Worm (Caenorhabditis elegans): Measurements from ENCODE around the gene fbxa-141.

fbxa-141 gene

DNA sequence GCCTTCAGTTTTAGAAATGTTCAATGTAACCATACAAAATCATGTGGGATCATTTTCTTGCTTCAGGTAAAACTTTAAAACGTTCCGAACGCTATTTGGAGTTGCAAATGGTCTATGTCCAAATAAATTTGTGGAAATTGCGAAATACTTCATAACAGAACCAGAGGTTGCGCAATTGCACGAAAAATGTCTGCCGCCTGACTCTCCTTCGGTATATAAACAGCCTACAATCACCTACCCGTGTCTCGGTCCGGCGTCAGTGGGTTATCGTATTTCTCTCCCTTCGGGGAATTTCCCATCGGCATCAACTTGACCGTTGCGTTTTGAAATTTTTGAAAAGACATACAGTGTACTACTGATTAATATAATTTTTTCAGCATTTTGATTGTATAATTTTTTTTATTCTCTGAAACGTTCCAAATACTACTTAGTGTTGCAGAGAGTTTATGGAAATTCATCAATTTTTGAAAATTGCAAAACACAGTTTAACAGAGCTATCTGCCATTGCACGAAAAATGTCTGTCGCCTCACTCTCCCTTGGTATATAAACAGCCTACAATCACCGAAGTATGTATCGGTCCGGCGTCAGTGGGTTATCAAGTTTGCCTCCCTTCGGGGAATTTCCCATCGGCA is 36.0 kb downstream of the fbxa-141 start (continued):
- TF ChIP-seq R02D3.7 (tag; optimal IDR thresholded peaks at IDR 0.05) (no peak), F26F4.8 (GFP tag; conservative IDR thresholded peaks at IDR 0.05) (peak; percentile 58; the same call in 1 of the 2 replicates), spr-1 (tag; optimal IDR thresholded peaks at IDR 0.05) (peak; percentile 41), lir-3 (tag; optimal IDR thresholded peaks at IDR 0.05) (peak; percentile 28), skn-1 (tag; optimal IDR thresholded peaks at IDR 0.05) (no peak), nhr-237 (tag; optimal IDR thresholded peaks at IDR 0.05) (no peak), dmd-9 (GFP tag; IDR thresholded peaks at IDR 0.05) (peak; percentile 56; the same call in 1 of the 2 replicates), F10B5.3 (tag; optimal IDR thresholded peaks at IDR 0.05) (peak; percentile 11), sdz-12 (GFP tag; optimal IDR thresholded peaks at IDR 0.05) (peak; percentile 39), hlh-30 (tag; optimal IDR thresholded peaks at IDR 0.05; ENCODE audit: insufficient read depth) (peak; percentile 61), zip-2 (tag; optimal IDR thresholded peaks at IDR 0.05) (peak; percentile 100), F44E2.7 (GFP tag; IDR thresholded peaks at IDR 0.05) (0 out of 2 replicates have a peak, but pooled peaks have one; percentile 12), nhr-48 (tag; optimal IDR thresholded peaks at IDR 0.05) (peak; percentile 47), Y105C5A.15 (GFP tag; IDR thresholded peaks at IDR 0.05) (0 out of 2 replicates have a peak, but pooled peaks have one; percentile 36), daf-12 (tag; optimal IDR thresholded peaks at IDR 0.05) (no peak), nhr-28 (tag; optimal IDR thresholded peaks at IDR 0.05) (peak; percentile 52)

ce11 chrX:14473740-14474139 is 39.0 kb downstream of the fbxa-141 start, which contains the start of gene M163.5:
TSS of gene M163.5 (plus strand) at chrX:14474040.
- TF ChIP-seq zfp-3 (GFP tag; conservative IDR thresholded peaks at IDR 0.05) (no peak), spr-3 (GFP tag; optimal IDR thresholded peaks at IDR 0.05) (no peak), fkh-10 (GFP tag; optimal IDR thresholded peaks at IDR 0.05) (no peak), nhr-11 (tag; optimal IDR thresholded peaks at IDR 0.05) (no peak), daf-19 (GFP tag; conservative IDR thresholded peaks at IDR 0.05) (no peak), daf-8 (GFP tag; IDR thresholded peaks at IDR 0.05) (no peak)

ce11 chrX:14470687-14471086 is 42.0 kb downstream of the fbxa-141 start, which contains the start of gene M163.10:
TSS of gene M163.10 (plus strand) at chrX:14470987.
- TF ChIP-seq dmd-8 (GFP tag; IDR thresholded peaks at IDR 0.05): no peak

ce11 chrX:14469284-14469683 is 43.4 kb downstream of the fbxa-141 start, which contains the start of gene M163.9:
TSS of gene M163.9 (plus strand) at chrX:14469584.
- TF ChIP-seq madf-9 (GFP tag; conservative IDR thresholded peaks at IDR 0.05): no peak
- no peak for TF ChIP-seq ctbp-1 (GFP tag; IDR thresholded peaks at IDR 0.05)
- TF ChIP-seq F37D6.2 (tag; optimal IDR thresholded peaks at IDR 0.05): no peak
- TF ChIP-seq ZK546.5 (tag; optimal IDR thresholded peaks at IDR 0.05): no peak
- TF ChIP-seq Y75B8A.6 (GFP tag; IDR thresholded peaks at IDR 0.05): no peak
- TF ChIP-seq lin-29 (GFP tag; IDR thresholded peaks at IDR 0.05): no peak
- TF ChIP-seq egl-43 (GFP tag; IDR thresholded peaks at IDR 0.05): no peak
- TF ChIP-seq daf-16 (GFP tag; optimal IDR thresholded peaks at IDR 0.05): no peak
- no peak for TF ChIP-seq daf-16 (tag; optimal IDR thresholded peaks at IDR 0.05)
- no peak for TF ChIP-seq gei-8 (GFP tag; optimal IDR thresholded peaks at IDR 0.05)
- no peak for TF ChIP-seq pqm-1 (tag; optimal IDR thresholded peaks at IDR 0.05)
- no peak for TF ChIP-seq lin-13 (GFP tag; optimal IDR thresholded peaks at IDR 0.05)
- no peak for TF ChIP-seq fkh-10 (GFP tag; optimal IDR thresholded peaks at IDR 0.05)
- no peak for TF ChIP-seq zfp-2 (tag; optimal IDR thresholded peaks at IDR 0.05)
- TF ChIP-seq jun-1 (tag; optimal IDR thresholded peaks at IDR 0.05): no peak
- no peak for TF ChIP-seq skn-1 (tag; optimal IDR thresholded peaks at IDR 0.05)
- TF ChIP-seq nhr-25 (tag; optimal IDR thresholded peaks at IDR 0.05; ENCODE audit: borderline replicate concordance, insufficient read depth): no peak
- no peak for TF ChIP-seq unc-62 (GFP tag; optimal IDR thresholded peaks at IDR 0.05 in 1 of 2)
- TF ChIP-seq unc-62 (tag; optimal IDR thresholded peaks at IDR 0.05): no peak

All from whole organism, L4 larva.